Worm (Caenorhabditis elegans) whole organism, L4 larva: ENCODE data around the gene F41E6.5.

ENCODE experiments used
- D1046.2 ChIP-seq: fragments of 200-800 bp; sonication (Bioruptor generic); IDR thresholded peaks from 2 replicates; pipeline ENCODE4 v1.3.6; 2022; ENCODE audit warnings: missing genetic modification characterization, missing compliant biosample characterization
- F26F4.8 ChIP-seq: fragments of 200-800 bp; sonication (Bioruptor generic); conservative IDR thresholded peaks from 2 replicates; pipeline ENCODE4 v1.3.6; 2022; ENCODE audit warnings: missing genetic modification characterization, missing compliant biosample characterization
- F37D6.2 ChIP-seq: sonication (generic microtip); optimal IDR thresholded peaks from 2 replicates; lab custom pipeline; 2016; ENCODE audit warnings: mild to moderate bottlenecking, missing genetic modification characterization, missing compliant biosample characterization
- F44E2.7 ChIP-seq: fragments of 200-800 bp; sonication (Bioruptor generic); IDR thresholded peaks from 2 replicates; pipeline ENCODE4 v2.1.2; 2022; ENCODE audit warnings: missing genetic modification characterization, missing compliant biosample characterization
- F49E8.2 ChIP-seq: sonication (generic microtip); optimal IDR thresholded peaks from 2 replicates; lab custom pipeline; 2016; ENCODE audit warnings: missing compliant biosample characterization, mild to moderate bottlenecking, missing genetic modification characterization, borderline replicate concordance
- T26A8.4 ChIP-seq: fragments of 200-800 bp; sonication (Bioruptor generic); IDR thresholded peaks from 2 replicates; pipeline ENCODE4 v1.3.6; 2022; ENCODE audit warnings: missing genetic modification characterization, missing compliant biosample characterization
- ZK337.2 ChIP-seq: fragments of 200-800 bp; sonication (Bioruptor generic); IDR thresholded peaks from 2 replicates; pipeline ENCODE4 v1.3.6; 2022; ENCODE audit warnings: missing genetic modification reagents, missing genetic modification characterization, missing compliant biosample characterization
- aha-1 ChIP-seq: fragments of 150-350 bp; peaks from one replicate; lab custom pipeline; 2014; ENCODE audit warnings: missing biosample characterization, missing genetic modification characterization
- attf-4 ChIP-seq: sonication (generic microtip); optimal IDR thresholded peaks from 3 replicates; lab custom pipeline; 2017; ENCODE audit warnings: missing biosample characterization, missing genetic modification characterization
- ceh-28 ChIP-seq: fragments of 150-350 bp; optimal IDR thresholded peaks from 2 replicates; lab custom pipeline; 2014; ENCODE audit warnings: missing biosample characterization, missing genetic modification reagents, missing genetic modification characterization
- ceh-62 ChIP-seq: sonication (generic microtip); optimal IDR thresholded peaks from 2 replicates; lab custom pipeline; 2017; ENCODE audit warnings: missing biosample characterization, missing genetic modification characterization
- ceh-82 ChIP-seq: sonication (generic microtip); optimal IDR thresholded peaks from 2 replicates; lab custom pipeline; 2017; ENCODE audit warnings: missing biosample characterization, missing genetic modification characterization
- daf-12 ChIP-seq: fragments of 150-350 bp; optimal IDR thresholded peaks from 2 replicates; lab custom pipeline; 2014; ENCODE audit warnings: missing biosample characterization, missing genetic modification reagents, missing genetic modification characterization
- dmd-6 ChIP-seq: fragments of 200-800 bp; sonication (Bioruptor generic); IDR thresholded peaks from 2 replicates; pipeline ENCODE4 v1.3.6; 2022; ENCODE audit warnings: missing genetic modification reagents, missing genetic modification characterization, missing compliant biosample characterization
- dpl-1 ChIP-seq: fragments of 150-350 bp; optimal IDR thresholded peaks from 2 replicates; lab custom pipeline; 2014; ENCODE audit warnings: missing biosample characterization, missing genetic modification reagents, missing genetic modification characterization
- dve-1 ChIP-seq: sonication (generic microtip); optimal IDR thresholded peaks from 2 replicates; lab custom pipeline; 2017; ENCODE audit warnings: antibody characterized with exemption, mild to moderate bottlenecking, missing genetic modification characterization, missing compliant biosample characterization; ENCODE audit not compliant: insufficient read depth
- egl-27 ChIP-seq: sonication (generic microtip); optimal IDR thresholded peaks from 3 replicates; lab custom pipeline; 2017; ENCODE audit warnings: missing biosample characterization, missing genetic modification reagents, missing genetic modification characterization
- gei-8 ChIP-seq: fragments of 200-800 bp; sonication (Bioruptor generic); optimal IDR thresholded peaks from 2 replicates; lab custom pipeline; 2018; ENCODE audit warnings: mild to moderate bottlenecking, missing genetic modification characterization, missing compliant biosample characterization
- hmg-1.1 ChIP-seq: fragments of 200-800 bp; sonication (Bioruptor generic); IDR thresholded peaks from 2 replicates; pipeline ENCODE4 v1.3.6; 2022; ENCODE audit warnings: missing genetic modification reagents, missing genetic modification characterization, missing compliant biosample characterization
- jun-1 ChIP-seq: fragments of 150-350 bp; optimal IDR thresholded peaks from 2 replicates; lab custom pipeline; 2014; ENCODE audit warnings: missing biosample characterization, missing genetic modification reagents, missing genetic modification characterization
- lim-7 ChIP-seq: fragments of 200-800 bp; sonication (Bioruptor generic); IDR thresholded peaks from 2 replicates; pipeline ENCODE4 v1.3.6; 2022; ENCODE audit warnings: missing genetic modification characterization, missing compliant biosample characterization
- lin-29 ChIP-seq: fragments of 200-800 bp; sonication (Bioruptor generic); IDR thresholded peaks from 2 replicates; pipeline ENCODE4 v1.3.6; 2022; ENCODE audit warnings: missing genetic modification reagents, missing genetic modification characterization, missing compliant biosample characterization
- lin-38 ChIP-seq: fragments of 200-800 bp; sonication (Bioruptor generic); IDR thresholded peaks from 2 replicates; pipeline ENCODE4 v1.3.6; 2022; ENCODE audit warnings: missing genetic modification reagents, missing genetic modification characterization, missing compliant biosample characterization
- lsy-2 ChIP-seq, 2 experiments: fragments of 150-350 bp in 1 of 2; sonication (generic microtip) in 1 of 2; optimal IDR thresholded peaks; 2 replicates each; lab custom pipeline; 2014 to 2017; ENCODE audit warnings: missing biosample characterization in 2 of 2, missing genetic modification characterization in 2 of 2
- madf-5 ChIP-seq, 2 experiments: fragments of 200-800 bp; sonication (Bioruptor generic); IDR thresholded peaks; 2 replicates each; pipeline ENCODE4 v1.3.6; 2022; ENCODE audit warnings: missing compliant biosample characterization in 2 of 2, missing genetic modification characterization in 2 of 2
- mdl-1 ChIP-seq, 2 experiments: fragments of 150-350 bp in 1 of 2; sonication (generic microtip) in 1 of 2; optimal IDR thresholded peaks; 2 replicates each; lab custom pipeline; 2014 to 2017; ENCODE audit warnings: missing biosample characterization in 2 of 2, missing genetic modification characterization in 2 of 2
- mes-2 ChIP-seq: sonication (generic microtip); optimal IDR thresholded peaks from 2 replicates; lab custom pipeline; 2016; ENCODE audit warnings: missing genotype, mild to moderate bottlenecking, missing genetic modification characterization, missing compliant biosample characterization; ENCODE audit not compliant: poor library complexity, severe bottlenecking
- mxl-3 ChIP-seq: fragments of 200-800 bp; sonication (Bioruptor generic); optimal IDR thresholded peaks from 2 replicates; lab custom pipeline; 2018; ENCODE audit warnings: mild to moderate bottlenecking, missing genetic modification characterization, missing compliant biosample characterization
- nhr-10 ChIP-seq: fragments of 150-350 bp; optimal IDR thresholded peaks from 2 replicates; lab custom pipeline; 2014; ENCODE audit warnings: missing biosample characterization, missing genetic modification characterization
- nhr-111 ChIP-seq: fragments of 200-800 bp; sonication (Bioruptor generic); optimal IDR thresholded peaks from 2 replicates; lab custom pipeline; 2018; ENCODE audit warnings: mild to moderate bottlenecking, missing genetic modification characterization, missing compliant biosample characterization
- nhr-41 ChIP-seq: fragments of 200-800 bp; sonication (Bioruptor generic); IDR thresholded peaks from 2 replicates; pipeline ENCODE4 v1.3.6; 2022; ENCODE audit warnings: missing genetic modification reagents, missing genetic modification characterization, missing compliant biosample characterization
- nhr-6 ChIP-seq: fragments of 150-350 bp; optimal IDR thresholded peaks from 2 replicates; lab custom pipeline; 2014; ENCODE audit warnings: missing biosample characterization, missing genetic modification characterization
- nhr-76 ChIP-seq: fragments of 150-350 bp; optimal IDR thresholded peaks from 2 replicates; lab custom pipeline; 2014; ENCODE audit warnings: missing biosample characterization, missing genetic modification characterization
- pha-4 ChIP-seq, 2 experiments: fragments of 150-350 bp in 1 of 2; fragments of 200-800 bp in 1 of 2; sonication (Bioruptor generic) in 1 of 2; IDR thresholded peaks in 1 of 2; optimal IDR thresholded peaks in 1 of 2; 2 replicates each; pipeline versions ENCODE4 v1.3.6 to Lab custom; 2014 to 2022; ENCODE audit warnings: missing genetic modification characterization in 2 of 2, missing genetic modification reagents in 2 of 2, missing biosample characterization in 1 of 2, missing compliant biosample characterization in 1 of 2
- php-3 ChIP-seq: fragments of 200-800 bp; sonication (Bioruptor generic); IDR thresholded peaks from 2 replicates; pipeline ENCODE4 v1.3.6; 2022; ENCODE audit warnings: missing genetic modification reagents, missing genetic modification characterization, missing compliant biosample characterization
- set-16 ChIP-seq: fragments of 200-800 bp; sonication (Bioruptor generic); IDR thresholded peaks from 2 replicates; pipeline ENCODE4 v1.3.6; 2022; ENCODE audit warnings: missing genetic modification reagents, missing genetic modification characterization, missing compliant biosample characterization
- tra-1 ChIP-seq: fragments of 200-800 bp; sonication (Bioruptor generic); IDR thresholded peaks from 2 replicates; pipeline ENCODE4 v1.3.6; 2022; ENCODE audit warnings: missing genetic modification reagents, missing genetic modification characterization, missing compliant biosample characterization
- unc-130 ChIP-seq: sonication (generic microtip); optimal IDR thresholded peaks from 2 replicates; lab custom pipeline; 2016; ENCODE audit warnings: missing genetic modification reagents, missing genetic modification characterization, missing compliant biosample characterization
- unc-39 ChIP-seq: sonication (generic microtip); optimal IDR thresholded peaks from 2 replicates; lab custom pipeline; 2017; ENCODE audit warnings: missing biosample characterization, missing genetic modification characterization
- unc-62 ChIP-seq, 3 experiments: fragments of 150-350 bp in 1 of 3; sonication (generic microtip); optimal IDR thresholded peaks in 2 of 3; peaks in 1 of 3; 1 replicate in 1 of 3; 2 replicates in 2 of 3; lab custom pipeline; 2014 to 2017; ENCODE audit warnings: missing biosample characterization in 3 of 3, missing genetic modification characterization in 3 of 3, missing genetic modification reagents in 3 of 3, missing genotype in 1 of 3
- vab-7 ChIP-seq: fragments of 200-800 bp; sonication (Bioruptor generic); IDR thresholded peaks from 2 replicates; pipeline ENCODE4 v1.3.6; 2022; ENCODE audit warnings: missing genetic modification reagents, missing genetic modification characterization, missing compliant biosample characterization
- zag-1 ChIP-seq: fragments of 150-350 bp; optimal IDR thresholded peaks from 2 replicates; lab custom pipeline; 2014; ENCODE audit warnings: missing biosample characterization, missing genetic modification characterization
- zfp-2 ChIP-seq: sonication (generic microtip); optimal IDR thresholded peaks from 2 replicates; lab custom pipeline; 2016; ENCODE audit warnings: mild to moderate bottlenecking, missing genetic modification characterization, missing compliant biosample characterization
- zip-2 ChIP-seq: fragments of 150-350 bp; optimal IDR thresholded peaks from 2 replicates; lab custom pipeline; 2014; ENCODE audit warnings: missing biosample characterization, missing genetic modification characterization

F41E6.5 gene

DNA sequence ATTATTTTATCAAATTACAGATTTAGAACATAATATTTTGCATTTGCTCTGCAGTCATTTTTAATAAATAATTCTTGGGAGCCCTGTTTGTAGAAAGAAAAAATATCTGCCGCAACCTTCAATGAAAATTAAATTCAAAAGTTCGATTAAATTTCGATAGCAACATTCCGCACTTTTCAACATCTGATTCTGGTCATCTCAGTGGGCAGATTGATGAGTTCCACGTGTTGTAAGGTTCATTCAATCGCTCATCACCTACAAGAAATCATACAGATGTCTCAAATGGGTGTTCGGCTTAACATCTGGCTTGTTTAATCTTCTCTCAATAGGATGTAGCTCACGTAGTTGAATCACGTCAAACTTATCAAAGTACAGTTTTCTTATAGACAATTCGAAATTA, 3.3 kb upstream of the F41E6.5 start:
- no peak for TF ChIP-seq nhr-41 (GFP tag; lab: Robert Waterston, UW)
- no peak for TF ChIP-seq dmd-6
- TF ChIP-seq pha-4 (GFP tag; IDR thresholded peaks at IDR 0.05; lab: Robert Waterston, UW), result no peak
- TF ChIP-seq pha-4 (tag; optimal IDR thresholded peaks at IDR 0.05; lab: Kevin White, UChicago), result no peak

DNA sequence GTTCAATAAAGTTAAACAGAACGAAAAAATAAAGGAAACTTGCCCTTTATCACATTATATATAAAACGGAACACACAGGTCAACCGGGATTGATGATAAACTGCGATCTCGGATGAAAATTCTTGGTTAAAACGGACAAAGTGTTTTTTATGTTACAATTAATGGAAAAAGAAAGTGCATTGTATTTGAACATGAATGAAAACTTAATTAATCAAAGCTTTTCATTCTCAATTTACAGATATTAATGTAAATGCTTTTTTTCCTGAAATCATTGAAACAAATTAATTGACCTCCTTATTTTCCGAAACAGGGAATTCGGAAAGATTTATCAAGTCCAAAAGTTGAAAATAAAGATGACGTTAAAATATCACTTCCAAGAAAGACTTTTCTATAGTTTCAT, 1.9 kb upstream of the F41E6.5 start, which contains the start of gene F41E6.8:
Gene F41E6.8, minus strand, starts transcription at position 101 of the 400 bp plus-strand sequence.
- TF ChIP-seq mxl-3 (GFP tag; lab: Kevin White, UChicago), result no peak
- TF ChIP-seq madf-5 (GFP tag; IDR thresholded peaks at IDR 0.05; lab: Robert Waterston, UW), result no peak
- TF ChIP-seq F44E2.7 (GFP tag; lab: Robert Waterston, UW), result no peak
- TF ChIP-seq daf-12 (tag; lab: Kevin White, UChicago), result no peak
- no peak for TF ChIP-seq egl-27
- no peak for TF ChIP-seq php-3 (GFP tag; lab: Robert Waterston, UW)
- no peak for TF ChIP-seq attf-4 (tag; lab: Kevin White, UChicago)
- TF ChIP-seq F26F4.8 (GFP tag; lab: Robert Waterston, UW), result no peak
- no peak for TF ChIP-seq nhr-76 (tag; lab: Kevin White, UChicago)
- no peak for TF ChIP-seq zfp-2 (tag; lab: Kevin White, UChicago)
- no peak for TF ChIP-seq unc-39 (tag; lab: Kevin White, UChicago)
- TF ChIP-seq zip-2, result no peak
- no peak for TF ChIP-seq nhr-6
- TF ChIP-seq F37D6.2 (tag; lab: Kevin White, UChicago), result no peak
- TF ChIP-seq, all 104 proteins: peak for 0

DNA sequence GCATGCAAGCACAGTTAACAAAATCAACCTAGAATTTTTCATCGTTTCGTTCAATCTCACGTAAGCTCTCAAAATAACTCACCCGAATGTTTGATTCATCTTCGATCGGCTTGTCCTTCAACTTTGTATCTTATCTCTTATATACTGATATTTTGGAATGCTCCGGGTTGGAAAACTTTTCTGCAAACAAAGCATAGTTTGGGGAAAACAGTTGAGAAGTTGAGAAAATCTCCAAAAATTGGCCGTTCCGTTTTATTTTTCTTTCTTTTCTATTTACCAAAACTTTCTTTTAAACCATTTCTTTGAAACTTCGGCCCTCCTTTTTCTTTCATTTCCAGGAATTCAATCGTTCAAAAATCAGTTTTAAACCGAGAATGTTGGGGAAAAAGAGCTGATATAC, 642 bp upstream of the F41E6.5 start, which contains the start of gene F41E6.15:
Gene F41E6.15, minus strand, starts transcription at position 101 of the 400 bp plus-strand sequence.
- TF ChIP-seq aha-1 (tag; lab: Kevin White, UChicago) (peak; percentile 4), nhr-10 (tag; lab: Kevin White, UChicago) (no peak), lin-29 (GFP tag; lab: Robert Waterston, UW) (no peak), lsy-2 (tag; optimal IDR thresholded peaks at IDR 0.05; lab: Kevin White, UChicago) (no peak)

DNA sequence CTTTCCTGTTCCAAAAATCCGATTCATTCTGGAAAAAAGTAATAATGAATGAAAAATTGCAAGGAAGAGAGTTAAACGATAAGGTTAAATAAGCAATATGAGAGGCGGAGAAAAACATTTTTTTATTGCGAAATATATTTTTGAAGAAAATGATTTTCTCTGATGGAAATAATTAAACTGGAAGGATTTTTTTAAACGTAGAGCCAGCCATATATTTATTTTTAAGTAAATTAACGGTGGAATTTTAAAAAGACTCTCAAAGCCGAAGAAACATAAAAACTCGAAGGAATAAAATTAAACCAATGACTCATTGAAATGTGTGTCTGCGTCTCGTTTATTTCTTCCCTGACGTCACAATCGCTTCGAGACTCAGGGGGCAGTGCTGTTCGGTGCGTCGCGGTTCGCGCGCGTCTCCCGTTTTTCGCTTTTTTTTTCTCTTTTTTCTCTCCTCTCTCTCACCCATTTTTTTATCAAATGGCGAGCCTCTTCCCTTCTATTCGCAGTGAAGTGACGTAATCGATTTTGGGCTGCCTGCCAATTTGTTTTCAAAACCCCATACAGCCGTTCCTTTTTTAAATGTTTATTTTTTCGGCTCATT, 2.9 kb downstream of the F41E6.5 start, which contains the start of gene vps-60:
Gene vps-60, minus strand, starts transcription at position 30 of the 598 bp plus-strand sequence.
- TF ChIP-seq vab-7 (GFP tag; lab: Robert Waterston, UW) (peak; percentile 56), zag-1 (tag; lab: Kevin White, UChicago) (no peak), egl-27 (no peak), unc-130 (GFP tag; lab: Kevin White, UChicago) (peak; percentile 79), daf-12 (tag; lab: Kevin White, UChicago) (no peak), jun-1 (tag; lab: Kevin White, UChicago) (peak; percentile 90), dpl-1 (GFP tag; lab: Kevin White, UChicago) (peak; percentile 82), unc-62 (GFP tag; optimal IDR thresholded peaks at IDR 0.05 in 1 of 2; lab: Kevin White, UChicago) (peak in 1 of 2 experiments; percentile 96), unc-62 (tag; optimal IDR thresholded peaks at IDR 0.05; lab: Kevin White, UChicago) (no peak), nhr-111 (GFP tag; lab: Kevin White, UChicago) (no peak), lim-7 (0 out of 2 replicates have a peak, but pooled peaks have one; percentile 26), mdl-1 (tag; optimal IDR thresholded peaks at IDR 0.05; lab: Kevin White, UChicago) (peak; percentile 17 to 84), F26F4.8 (GFP tag; lab: Robert Waterston, UW) (no peak), tra-1 (peak; percentile 95), T26A8.4 (GFP tag; lab: Robert Waterston, UW) (peak; percentile 85), F49E8.2 (no peak), php-3 (GFP tag; lab: Robert Waterston, UW) (0 out of 2 replicates have a peak, but pooled peaks have one; percentile 58), set-16 (peak; percentile 84), ceh-62 (tag; lab: Kevin White, UChicago) (no peak), dve-1 (tag; lab: Kevin White, UChicago) (peak; percentile 98), mxl-3 (GFP tag; lab: Kevin White, UChicago) (peak; percentile 58), gei-8 (GFP tag; lab: Kevin White, UChicago) (no peak), lin-38 (GFP tag; lab: Robert Waterston, UW) (peak; percentile 77), hmg-1.1 (GFP tag; lab: Robert Waterston, UW) (peak; percentile 92), ceh-28 (tag; lab: Kevin White, UChicago) (peak; percentile 33), ZK337.2 (GFP tag; lab: Robert Waterston, UW) (no peak), ceh-82 (tag; lab: Kevin White, UChicago) (no peak), D1046.2 (GFP tag; lab: Robert Waterston, UW) (no peak), mes-2 (tag; lab: Kevin White, UChicago) (peak; percentile 91)
